Worm (Caenorhabditis elegans): ENCODE results near the gene M162.7.

DNA sequence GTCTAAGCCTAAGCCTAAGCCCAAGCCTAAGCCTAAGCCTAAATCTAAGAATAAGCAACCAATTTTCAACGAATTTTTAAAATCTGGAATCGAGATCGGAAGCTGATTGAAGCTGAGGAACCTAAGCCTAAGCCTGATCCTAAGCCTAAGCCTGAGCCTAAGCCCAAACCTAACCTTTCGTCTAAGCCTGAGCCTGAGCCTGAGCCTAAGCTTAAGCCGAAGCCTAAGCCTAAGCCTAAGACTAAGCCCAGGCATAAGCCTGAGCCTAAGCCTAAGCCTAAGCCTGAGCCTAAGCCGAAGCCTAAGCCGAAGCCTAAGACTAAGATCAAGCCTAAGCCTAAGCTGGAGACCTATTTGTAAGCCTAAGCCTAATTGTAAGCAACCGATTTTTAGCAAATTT, 32.6 kb upstream of the M162.7 start:
- TF ChIP-seq T22C8.4 (GFP tag; IDR thresholded peaks at IDR 0.05): no peak
- no peak for TF ChIP-seq tab-1 (GFP tag; IDR thresholded peaks at IDR 0.05)
- no peak for TF ChIP-seq ref-1 (GFP tag; conservative IDR thresholded peaks at IDR 0.05)
- TF ChIP-seq flt-1 (GFP tag; IDR thresholded peaks at IDR 0.05): no peak
- TF ChIP-seq cog-1 (tag; optimal IDR thresholded peaks at IDR 0.05): no peak
- TF ChIP-seq med-1 (GFP tag; optimal IDR thresholded peaks at IDR 0.05; ENCODE audit: insufficient read depth): no peak
- no peak; the same call in 1 of the 2 replicates for TF ChIP-seq ztf-29 (GFP tag; IDR thresholded peaks at IDR 0.05)

Data from whole organism, midembryonic.